Worm (Caenorhabditis elegans) whole organism, L1 larva: Measurements from ENCODE around the gene F35C8.5.

Experiments used
- blmp-1 ChIP-seq: fragments of 150-350 bp; optimal IDR thresholded peaks from 2 replicates; lab custom pipeline; 2014; ENCODE audit warnings: missing biosample characterization, missing genetic modification characterization
- dpl-1 ChIP-seq, 3 experiments: fragments of 150-350 bp in 2 of 3; sonication (generic microtip) in 1 of 3; optimal IDR thresholded peaks; 2 replicates each; lab custom pipeline; 2014 to 2017; ENCODE audit warnings: missing biosample characterization in 3 of 3, missing genetic modification characterization in 3 of 3, missing genetic modification reagents in 3 of 3
- lin-35 ChIP-seq, 2 experiments: fragments of 150-350 bp; optimal IDR thresholded peaks; 2 replicates each; lab custom pipeline; 2014; ENCODE audit warnings: missing biosample characterization in 2 of 2, missing genetic modification characterization in 2 of 2, missing genetic modification reagents in 2 of 2
- mdl-1 ChIP-seq, 2 experiments: fragments of 150-350 bp; optimal IDR thresholded peaks; 2 replicates each; lab custom pipeline; 2014 to 2017; ENCODE audit warnings: missing biosample characterization in 2 of 2, missing genetic modification characterization in 2 of 2, inconsistent platforms in 1 of 2
- mef-2 ChIP-seq: fragments of 150-350 bp; optimal IDR thresholded peaks from 2 replicates; lab custom pipeline; 2014; ENCODE audit warnings: missing biosample characterization, missing genetic modification characterization
- nhr-11 ChIP-seq: fragments of 150-350 bp; optimal IDR thresholded peaks from 2 replicates; lab custom pipeline; 2014; ENCODE audit warnings: missing biosample characterization, missing genetic modification characterization
- skn-1 ChIP-seq: fragments of 150-350 bp; optimal IDR thresholded peaks from 2 replicates; lab custom pipeline; 2014; ENCODE audit warnings: missing biosample characterization, missing genetic modification characterization
- unc-30 ChIP-seq: sonication (generic microtip); optimal IDR thresholded peaks from 2 replicates; lab custom pipeline; 2017; ENCODE audit warnings: missing biosample characterization, missing genetic modification characterization
- ztf-11 ChIP-seq, 2 experiments: sonication (generic microtip); optimal IDR thresholded peaks; 2 replicates each; lab custom pipeline; 2016 to 2017; ENCODE audit warnings: missing genetic modification characterization in 2 of 2, missing biosample characterization in 1 of 2, missing compliant biosample characterization in 1 of 2

- TF ChIP-seq mef-2 (tag; lab: Kevin White, UChicago) (no peak), mdl-1 (tag; optimal IDR thresholded peaks at IDR 0.05; lab: Kevin White, UChicago) (no peak), unc-30 (tag; lab: Kevin White, UChicago) (no peak), skn-1 (tag; lab: Kevin White, UChicago) (no peak), ztf-11 (tag; optimal IDR thresholded peaks at IDR 0.05; lab: Kevin White, UChicago) (no peak), dpl-1 (GFP tag; optimal IDR thresholded peaks at IDR 0.05; lab: Kevin White, UChicago) (no peak), nhr-11 (tag; lab: Kevin White, UChicago) (no peak), blmp-1 (tag; lab: Kevin White, UChicago) (no peak), lin-35 (GFP tag; optimal IDR thresholded peaks at IDR 0.05; lab: Kevin White, UChicago) (no peak)
Observed at ce11 chrX:5377307-5377706, 11.7 kb downstream of the F35C8.5 start, which contains the start of gene sek-5.
